Fruit fly (Drosophila melanogaster): ENCODE data around the gene fng.

fng gene

DNA sequence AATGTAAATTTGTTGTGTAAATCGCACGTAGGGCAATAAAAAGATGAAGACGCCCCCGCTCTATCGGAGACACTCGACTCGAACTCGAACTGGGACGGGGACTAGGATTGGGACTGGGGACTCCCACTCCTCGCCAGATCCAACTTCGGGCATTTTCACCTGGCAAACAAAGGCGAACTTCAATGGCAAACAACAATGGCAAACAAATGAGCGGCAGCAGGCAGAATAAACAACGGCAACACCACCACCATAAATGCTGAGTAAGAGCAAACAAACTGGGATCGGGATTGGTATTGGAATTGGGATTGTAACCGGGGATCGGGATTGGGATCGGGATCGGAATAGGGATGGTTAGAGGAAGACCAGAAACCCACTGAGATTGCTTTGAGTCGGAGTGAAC is 5.1 kb downstream of the fng start (continued):
- TF ChIP-seq sc (optimal IDR thresholded peaks at IDR 0.05) (no peak), sc (GFP tag; optimal IDR thresholded peaks at IDR 0.05) (peak; percentile 61), Lpt (GFP tag; optimal IDR thresholded peaks at IDR 0.05) (no peak), CG8765 (GFP tag; IDR thresholded peaks at IDR 0.05) (no peak), HHEX (GFP tag; optimal IDR thresholded peaks at IDR 0.05) (peak; percentile 27), caup (GFP tag; optimal IDR thresholded peaks at IDR 0.05; ENCODE audit: severe bottlenecking) (peak; percentile 8), Hr3 (GFP tag; optimal IDR thresholded peaks at IDR 0.05) (no peak), CG4360 (GFP tag; IDR thresholded peaks at IDR 0.05) (no peak), CG2678 (tag; optimal IDR thresholded peaks at IDR 0.05) (peak; percentile 43), CG6254 (GFP tag; optimal IDR thresholded peaks at IDR 0.05) (peak; percentile 21), CG17568 (GFP tag; optimal IDR thresholded peaks at IDR 0.05) (peak; percentile 54), CG4404 (GFP tag; IDR thresholded peaks at IDR 0.05) (no peak), crp (GFP tag; optimal IDR thresholded peaks at IDR 0.05) (no peak), wek (GFP tag; optimal IDR thresholded peaks at IDR 0.05) (peak; percentile 66), zfh1 (GFP tag; IDR thresholded peaks at IDR 0.05) (peak; percentile 59; the same call in 2 of the 3 replicates), Sox100B (GFP tag; optimal IDR thresholded peaks at IDR 0.05) (peak; percentile 39), Gug (GFP tag; IDR thresholded peaks at IDR 0.05) (no peak), otp (GFP tag; IDR thresholded peaks at IDR 0.05) (peak; percentile 75), Ets97D (GFP tag; optimal IDR thresholded peaks at IDR 0.05) (no peak), C15 (GFP tag; IDR thresholded peaks at IDR 0.05) (no peak), CG1602 (GFP tag; optimal IDR thresholded peaks at IDR 0.05) (no peak), CG9797 (GFP tag; optimal IDR thresholded peaks at IDR 0.05) (no peak), peb (GFP tag; IDR thresholded peaks at IDR 0.05) (no peak), lab (GFP tag; optimal IDR thresholded peaks at IDR 0.05) (peak; percentile 8), PHDP (tag; optimal IDR thresholded peaks at IDR 0.05) (peak; percentile 19), CG5953 (GFP tag; IDR thresholded peaks at IDR 0.05) (no peak), CG30020 (tag; optimal IDR thresholded peaks at IDR 0.05) (no peak), disco-r (GFP tag; optimal IDR thresholded peaks at IDR 0.05) (no peak), ato (GFP tag; IDR thresholded peaks at IDR 0.05; ENCODE audit: partially characterized antibody) (no peak), Gsc (GFP tag; IDR thresholded peaks at IDR 0.05) (no peak), CG12104 (GFP tag; optimal IDR thresholded peaks at IDR 0.05) (no peak), CG2889 (GFP tag; IDR thresholded peaks at IDR 0.05) (no peak), Nf-YA (GFP tag; IDR thresholded peaks at IDR 0.05) (0 out of 2 replicates have a peak, but pooled peaks have one; percentile 14), CG3407 (GFP tag; optimal IDR thresholded peaks at IDR 0.05) (peak; percentile 76), sug (tag; optimal IDR thresholded peaks at IDR 0.05) (no peak), CG34422 (GFP tag; IDR thresholded peaks at IDR 0.05) (no peak), CG12942 (GFP tag; optimal IDR thresholded peaks at IDR 0.05) (peak; percentile 32), CG8478 (optimal IDR thresholded peaks at IDR 0.05) (no peak), sd (tag; optimal IDR thresholded peaks at IDR 0.05) (no peak), HLHmδ (GFP tag; optimal IDR thresholded peaks at IDR 0.05) (peak; percentile 35), CG18764 (GFP tag; optimal IDR thresholded peaks at IDR 0.05) (no peak), ham (GFP tag; IDR thresholded peaks at IDR 0.05) (no peak), CG31365 (tag; optimal IDR thresholded peaks at IDR 0.05) (peak; percentile 9), CG8089 (GFP tag; optimal IDR thresholded peaks at IDR 0.05) (peak; percentile 62), CG31441 (GFP tag; IDR thresholded peaks at IDR 0.05) (no peak; the same call in 1 of the 2 replicates), wor (GFP tag; IDR thresholded peaks at IDR 0.05) (no peak), HmgD (GFP tag; optimal IDR thresholded peaks at IDR 0.05) (no peak), fd64A (GFP tag; optimal IDR thresholded peaks at IDR 0.05) (peak; percentile 31), E2f1 (GFP tag; IDR thresholded peaks at IDR 0.05) (no peak), lbe (GFP tag; optimal IDR thresholded peaks at IDR 0.05) (no peak), Hmr (GFP tag; optimal IDR thresholded peaks at IDR 0.05) (no peak), CG11085 (GFP tag; IDR thresholded peaks at IDR 0.05) (no peak), sens (GFP tag) (peak; percentile 85)

All from whole organism, embryonic.